Fruit fly (Drosophila melanogaster): ENCODE data around the gene CG2701.

CG2701 gene

dm6 chrX:2703693-2704092 lies 16.4 kb downstream of the CG2701 start, which contains the start of gene Ugalt (continued):
- peak; percentile 100 for TF ChIP-seq dmrt99B (tag; optimal IDR thresholded peaks at IDR 0.05)
- TF ChIP-seq Myb (GFP tag; optimal IDR thresholded peaks at IDR 0.05), result peak; percentile 99
- TF ChIP-seq CG10959 (GFP tag; IDR thresholded peaks at IDR 0.05), result peak; percentile 100
- peak; percentile 100 for TF ChIP-seq sob (GFP tag; IDR thresholded peaks at IDR 0.05)
- peak; percentile 100 for TF ChIP-seq bab2 (GFP tag; optimal IDR thresholded peaks at IDR 0.05)
- peak in 1 of 3 experiments; percentile 99 for TF ChIP-seq Stat92E (GFP tag; optimal IDR thresholded peaks at IDR 0.05)
- no peak for TF ChIP-seq CG2129 (GFP tag; IDR thresholded peaks at IDR 0.05; ENCODE audit: partially characterized antibody)
- TF ChIP-seq Side (GFP tag; optimal IDR thresholded peaks at IDR 0.05), result peak; percentile 100
- TF ChIP-seq BEAF-32 (GFP tag; optimal IDR thresholded peaks at IDR 0.05), result peak; percentile 42
- TF ChIP-seq wek (GFP tag; optimal IDR thresholded peaks at IDR 0.05), result peak; percentile 100
- peak; percentile 99 for TF ChIP-seq CG6254 (GFP tag; optimal IDR thresholded peaks at IDR 0.05)
- peak; percentile 51 for TF ChIP-seq bbx (GFP tag; IDR thresholded peaks at IDR 0.05; ENCODE audit: partially characterized antibody)
- peak; percentile 100 for TF ChIP-seq CG3838 (GFP tag; optimal IDR thresholded peaks at IDR 0.05)
- TF ChIP-seq Sox100B (GFP tag; optimal IDR thresholded peaks at IDR 0.05), result peak; percentile 100
- peak; percentile 100 for TF ChIP-seq CG43689 (GFP tag; IDR thresholded peaks at IDR 0.05)
- peak; percentile 100 for TF ChIP-seq NK7.1 (GFP tag; optimal IDR thresholded peaks at IDR 0.05)
- TF ChIP-seq Ptx1 (GFP tag; IDR thresholded peaks at IDR 0.05), result peak; percentile 100
- peak; percentile 100 for TF ChIP-seq CG1792 (GFP tag; optimal IDR thresholded peaks at IDR 0.05)
- TF ChIP-seq CG6175 (GFP tag; IDR thresholded peaks at IDR 0.05), result peak; percentile 100
- peak; percentile 100 for TF ChIP-seq CG1602 (GFP tag; optimal IDR thresholded peaks at IDR 0.05)
- TF ChIP-seq Lpt (GFP tag; optimal IDR thresholded peaks at IDR 0.05), result no peak
- peak; percentile 100 for TF ChIP-seq ranshi (GFP tag; IDR thresholded peaks at IDR 0.05)
- TF ChIP-seq chm (GFP tag; IDR thresholded peaks at IDR 0.05), result peak; percentile 100
- TF ChIP-seq vnd (GFP tag; IDR thresholded peaks at IDR 0.05; ENCODE audit: partially characterized antibody), result no peak
- TF ChIP-seq Pdp1 (GFP tag; optimal IDR thresholded peaks at IDR 0.05), result peak; percentile 100
- no peak for TF ChIP-seq D (optimal IDR thresholded peaks at IDR 0.05)
- TF ChIP-seq D (GFP tag; optimal IDR thresholded peaks at IDR 0.05), result peak; percentile 100
- TF ChIP-seq cg (GFP tag; optimal IDR thresholded peaks at IDR 0.05), result peak; percentile 25
- peak; percentile 100 for TF ChIP-seq CG3847 (GFP tag; IDR thresholded peaks at IDR 0.05)
- TF ChIP-seq sens-2 (GFP tag; IDR thresholded peaks at IDR 0.05), result peak; percentile 100
- peak; percentile 100 for TF ChIP-seq H2.0 (GFP tag; IDR thresholded peaks at IDR 0.05)
- peak; percentile 99 for TF ChIP-seq ssp (GFP tag; IDR thresholded peaks at IDR 0.05)
- peak; percentile 100 for TF ChIP-seq lab (GFP tag; optimal IDR thresholded peaks at IDR 0.05)
- peak in 1 of 2 experiments; percentile 85 for TF ChIP-seq eve (GFP tag; optimal IDR thresholded peaks at IDR 0.05)
- TF ChIP-seq otp (GFP tag; IDR thresholded peaks at IDR 0.05), result peak; percentile 100
- TF ChIP-seq CG17359 (tag; optimal IDR thresholded peaks at IDR 0.05), result peak; percentile 100
- TF ChIP-seq C15 (GFP tag; IDR thresholded peaks at IDR 0.05), result peak; percentile 100
- peak; percentile 100 for TF ChIP-seq Optix (GFP tag; IDR thresholded peaks at IDR 0.05)
- peak; percentile 100 for TF ChIP-seq CG31388 (GFP tag; optimal IDR thresholded peaks at IDR 0.05)
- peak; percentile 100 for TF ChIP-seq Med (GFP tag)
- 0 out of 3 replicates have a peak, but pooled peaks have one; percentile 40 for TF ChIP-seq HLH4C (GFP tag; IDR thresholded peaks at IDR 0.05; ENCODE audit: partially characterized antibody)
- TF ChIP-seq Fer3 (tag; optimal IDR thresholded peaks at IDR 0.05), result peak; percentile 100
- TF ChIP-seq CG17829 (tag; optimal IDR thresholded peaks at IDR 0.05), result peak; percentile 100
- peak; percentile 100 for TF ChIP-seq cato (GFP tag; optimal IDR thresholded peaks at IDR 0.05; ENCODE audit: borderline replicate concordance)
- peak; percentile 100 for TF ChIP-seq CG2889 (GFP tag; IDR thresholded peaks at IDR 0.05)
- TF ChIP-seq CG33557 (GFP tag; optimal IDR thresholded peaks at IDR 0.05), result peak; percentile 99
- TF ChIP-seq ERR (GFP tag; optimal IDR thresholded peaks at IDR 0.05), result peak; percentile 100
- TF ChIP-seq ATbp (GFP tag; optimal IDR thresholded peaks at IDR 0.05), result peak; percentile 100
- peak; percentile 100 for TF ChIP-seq CG2199 (GFP tag; IDR thresholded peaks at IDR 0.05)
- peak; percentile 100 for TF ChIP-seq CG12769 (tag; optimal IDR thresholded peaks at IDR 0.05)
- TF ChIP-seq Oaz (GFP tag; IDR thresholded peaks at IDR 0.05), result peak; percentile 100

Data from whole organism, embryonic.